Fruit fly (Drosophila melanogaster) whole organism, embryonic: Measurements from ENCODE around the gene Nup153.
A peak's percentile ranks its signal among the peaks of the same experiment; 100 is the strongest.

Experiments used
- ATbp ChIP-seq: fragments of 200-800 bp; sonication (Bioruptor generic); optimal IDR thresholded peaks from 2 replicates; lab custom pipeline; 2017; ENCODE audit warnings: missing biosample characterization, mild to moderate bottlenecking, missing genetic modification characterization, missing genetic modification reagents
- Atf-2 ChIP-seq: fragments of 200-800 bp; sonication (Bioruptor generic); optimal IDR thresholded peaks from 2 replicates; lab custom pipeline; 2016; ENCODE audit warnings: missing biosample characterization, missing genetic modification characterization
- Atf6 ChIP-seq: fragments of 200-800 bp; sonication (Bioruptor generic); IDR thresholded peaks from 2 replicates; pipeline ENCODE4 v1.3.6; 2022; ENCODE audit warnings: missing biosample characterization, missing genetic modification characterization
- C15 ChIP-seq: fragments of 200-800 bp; sonication (Bioruptor generic); IDR thresholded peaks from 3 replicates; pipeline ENCODE4 v1.3.6; 2022; ENCODE audit warnings: missing biosample characterization, missing genetic modification characterization
- CG10274 ChIP-seq: fragments of 200-800 bp; sonication (Bioruptor generic); optimal IDR thresholded peaks from 3 replicates; lab custom pipeline; 2017; ENCODE audit warnings: missing biosample characterization, mild to moderate bottlenecking, missing genetic modification characterization
- CG10462 ChIP-seq: fragments of 200-800 bp; sonication (Bioruptor generic); optimal IDR thresholded peaks from 2 replicates; lab custom pipeline; 2016; ENCODE audit warnings: missing biosample characterization, missing genetic modification characterization
- CG10959 ChIP-seq: fragments of 200-800 bp; sonication (Bioruptor generic); IDR thresholded peaks from 2 replicates; pipeline ENCODE4 v1.3.6; 2022; ENCODE audit warnings: missing biosample characterization, missing genetic modification characterization
- CG11456 ChIP-seq: fragments of 200-800 bp; sonication (Bioruptor generic); IDR thresholded peaks from 3 replicates; pipeline ENCODE4 v1.3.6; 2022; ENCODE audit warnings: missing biosample characterization, missing genetic modification characterization
- CG12071 ChIP-seq: fragments of 200-800 bp; sonication (Bioruptor generic); optimal IDR thresholded peaks from 3 replicates; lab custom pipeline; 2018; ENCODE audit warnings: missing biosample characterization, mild to moderate bottlenecking, missing genetic modification characterization
- CG15011 ChIP-seq: fragments of 200-800 bp; sonication (Bioruptor generic); optimal IDR thresholded peaks from 3 replicates; lab custom pipeline; 2018; ENCODE audit warnings: missing biosample characterization, mild to moderate bottlenecking, missing genetic modification characterization
- CG30020 ChIP-seq: fragments of 200-800 bp; optimal IDR thresholded peaks from 2 replicates; lab custom pipeline; 2019; ENCODE audit warnings: missing biosample characterization, mild to moderate bottlenecking, missing genetic modification characterization, moderate library complexity
- CG33213 ChIP-seq: fragments of 200-800 bp; sonication (Bioruptor generic); optimal IDR thresholded peaks from 3 replicates; lab custom pipeline; 2016; ENCODE audit warnings: missing biosample characterization, missing genetic modification characterization
- CG34422 ChIP-seq: fragments of 200-800 bp; sonication (Bioruptor generic); IDR thresholded peaks from 3 replicates; pipeline ENCODE4 v1.3.6; 2022; ENCODE audit warnings: missing biosample characterization, missing genetic modification characterization
- CG3726 ChIP-seq: fragments of 200-800 bp; sonication (Bioruptor generic); IDR thresholded peaks from 3 replicates; pipeline ENCODE4, ENCODE4 v1.3.6; 2022; ENCODE audit warnings: missing biosample characterization, missing genetic modification characterization
- CG4707 ChIP-seq: fragments of 200-800 bp; sonication (Bioruptor generic); optimal IDR thresholded peaks from 2 replicates; lab custom pipeline; 2018; ENCODE audit warnings: missing biosample characterization, mild to moderate bottlenecking, missing genetic modification characterization, moderate library complexity
- CG6765 ChIP-seq: fragments of 200-800 bp; sonication (Bioruptor generic); optimal IDR thresholded peaks from 3 replicates; lab custom pipeline; 2017; ENCODE audit warnings: missing biosample characterization, mild to moderate bottlenecking, missing genetic modification characterization
- CG9932 ChIP-seq: fragments of 200-800 bp; sonication (Bioruptor generic); IDR thresholded peaks from 2 replicates; pipeline ENCODE4 v1.3.6; 2022; ENCODE audit warnings: missing biosample characterization, missing genetic modification characterization
- Camta ChIP-seq: fragments of 200-800 bp; sonication (Bioruptor generic); optimal IDR thresholded peaks from 2 replicates; lab custom pipeline; 2016; ENCODE audit warnings: missing biosample characterization, missing genetic modification characterization
- Dad ChIP-seq: fragments of 200-800 bp; sonication (Bioruptor generic); optimal IDR thresholded peaks from 3 replicates; lab custom pipeline; 2016; ENCODE audit warnings: missing biosample characterization, missing genetic modification characterization
- Doc2 ChIP-seq: fragments of 200-800 bp; sonication (Bioruptor generic); IDR thresholded peaks from 2 replicates; pipeline ENCODE4 v1.3.6; 2022; ENCODE audit warnings: missing biosample characterization, missing genetic modification characterization
- E2f2 ChIP-seq: fragments of 200-800 bp; sonication (Bioruptor generic); IDR thresholded peaks from 2 replicates; pipeline ENCODE4 v1.3.6; 2022; ENCODE audit warnings: missing biosample characterization, missing genetic modification characterization
- Nf-YB ChIP-seq: fragments of 200-800 bp; sonication (Bioruptor generic); optimal IDR thresholded peaks from 3 replicates; lab custom pipeline; 2019; ENCODE audit warnings: missing biosample characterization, mild to moderate bottlenecking, missing genetic modification characterization, moderate library complexity
- Ssrp ChIP-seq: fragments of 200-800 bp; sonication (Bioruptor generic); optimal IDR thresholded peaks from 2 replicates; lab custom pipeline; 2018; ENCODE audit warnings: missing biosample characterization, mild to moderate bottlenecking, missing genetic modification characterization, moderate library complexity
- Stat92E ChIP-seq, 3 experiments: fragments of >200 bp in 2 of 3; fragments of 200-800 bp in 1 of 3; sonication (Bioruptor generic) in 1 of 3; optimal IDR thresholded peaks; 2 replicates each; lab custom pipeline; 2017 to 2019; ENCODE audit warnings: missing biosample characterization in 3 of 3, missing genetic modification characterization in 3 of 3, mild to moderate bottlenecking in 1 of 3, moderate library complexity in 1 of 3
- TFAM ChIP-seq: fragments of 200-800 bp; sonication (Bioruptor generic); optimal IDR thresholded peaks from 2 replicates; lab custom pipeline; 2017; ENCODE audit warnings: missing biosample characterization, missing genetic modification characterization, inconsistent platforms
- abd-A ChIP-seq: fragments of 200-800 bp; sonication (Bioruptor generic); optimal IDR thresholded peaks from 3 replicates; lab custom pipeline; 2019; ENCODE audit warnings: missing biosample characterization, mild to moderate bottlenecking, missing genetic modification characterization, moderate library complexity
- cas ChIP-seq: fragments of 200-800 bp; sonication (Bioruptor generic); IDR thresholded peaks from 2 replicates; pipeline ENCODE4 v1.3.6; 2022; ENCODE audit warnings: missing biosample characterization, missing genetic modification characterization
- cg ChIP-seq: fragments of 200-800 bp; sonication (Bioruptor generic); optimal IDR thresholded peaks from 3 replicates; lab custom pipeline; 2019; ENCODE audit warnings: missing biosample characterization, mild to moderate bottlenecking, missing genetic modification characterization, moderate library complexity
- chm ChIP-seq: fragments of 200-800 bp; sonication (Bioruptor generic); IDR thresholded peaks from 2 replicates; pipeline ENCODE4 v1.3.6; 2022; ENCODE audit warnings: missing biosample characterization, missing genetic modification characterization
- crp ChIP-seq, 2 experiments: fragments of 200-800 bp; sonication (Bioruptor generic); optimal IDR thresholded peaks; 2 replicates in 1 of 2; 3 replicates in 1 of 2; lab custom pipeline; 2017; ENCODE audit warnings: missing biosample characterization in 2 of 2, missing genetic modification characterization in 2 of 2, mild to moderate bottlenecking in 1 of 2, moderate library complexity in 1 of 2
- eyg ChIP-seq: fragments of 200-800 bp; sonication (Bioruptor generic); optimal IDR thresholded peaks from 3 replicates; lab custom pipeline; 2016; ENCODE audit warnings: missing biosample characterization, missing genetic modification characterization
- fd102C ChIP-seq: fragments of 200-800 bp; sonication (Bioruptor generic); optimal IDR thresholded peaks from 2 replicates; lab custom pipeline; 2018; ENCODE audit warnings: missing biosample characterization, mild to moderate bottlenecking, missing genetic modification characterization, moderate library complexity
- fu2 ChIP-seq: fragments of 200-800 bp; sonication (Bioruptor generic); optimal IDR thresholded peaks from 2 replicates; lab custom pipeline; 2016; ENCODE audit warnings: missing biosample characterization, missing genetic modification characterization
- grn ChIP-seq: fragments of 200-800 bp; sonication (Bioruptor generic); optimal IDR thresholded peaks from 3 replicates; lab custom pipeline; 2017; ENCODE audit warnings: missing biosample characterization, missing genetic modification characterization
- kni ChIP-seq: fragments of 200-800 bp; sonication (Bioruptor generic); optimal IDR thresholded peaks from 3 replicates; lab custom pipeline; 2017; ENCODE audit warnings: mild to moderate bottlenecking, missing biosample characterization, missing genetic modification reagents, missing genetic modification characterization
- lab ChIP-seq: fragments of 200-800 bp; sonication (Bioruptor generic); optimal IDR thresholded peaks from 3 replicates; lab custom pipeline; 2017; ENCODE audit warnings: missing biosample characterization, missing genetic modification characterization, mild to moderate bottlenecking, moderate library complexity, missing genetic modification reagents
- lov ChIP-seq, 2 experiments: fragments of 200-800 bp in 1 of 2; fragments of >200 bp in 1 of 2; sonication (Bioruptor generic) in 1 of 2; IDR thresholded peaks in 1 of 2; optimal IDR thresholded peaks in 1 of 2; 2 replicates in 1 of 2; 3 replicates in 1 of 2; pipeline versions ENCODE4 v1.3.6 to Lab custom; 2017 to 2022; ENCODE audit warnings: missing biosample characterization in 1 of 2, missing genetic modification characterization in 1 of 2
- luna ChIP-seq: fragments of 200-800 bp; sonication (Bioruptor generic); optimal IDR thresholded peaks from 2 replicates; lab custom pipeline; 2016; ENCODE audit warnings: missing biosample characterization, missing genetic modification characterization
- pan ChIP-seq, 4 experiments: fragments of >200 bp in 3 of 4; fragments of 200-800 bp in 1 of 4; sonication (Bioruptor generic) in 1 of 4; optimal IDR thresholded peaks in 3 of 4; IDR thresholded peaks in 1 of 4; 2 replicates each; pipeline versions ENCODE4 v1.3.6 to Lab custom; 2017 to 2022; ENCODE audit warnings: missing biosample characterization in 2 of 4, missing genetic modification characterization in 2 of 4, mixed read lengths in 1 of 4
- pzg ChIP-seq: fragments of 200-800 bp; sonication (Bioruptor generic); optimal IDR thresholded peaks from 3 replicates; lab custom pipeline; 2018; ENCODE audit warnings: missing biosample characterization, mild to moderate bottlenecking, missing genetic modification characterization, moderate library complexity
- sim ChIP-seq: fragments of 200-800 bp; sonication (Bioruptor generic); IDR thresholded peaks from 2 replicates; pipeline ENCODE4 v1.3.6; 2022; ENCODE audit warnings: missing biosample characterization, missing genetic modification characterization
- sob ChIP-seq: fragments of 200-800 bp; sonication (Bioruptor generic); IDR thresholded peaks from 2 replicates; pipeline ENCODE4 v1.3.6; 2022; ENCODE audit warnings: missing biosample characterization, missing genetic modification characterization
- sr ChIP-seq: fragments of 200-800 bp; sonication (Bioruptor generic); IDR thresholded peaks from 3 replicates; pipeline ENCODE4 v1.3.6; 2022; ENCODE audit warnings: missing biosample characterization, missing genetic modification characterization
- tap ChIP-seq: fragments of 200-800 bp; optimal IDR thresholded peaks from 3 replicates; lab custom pipeline; 2019; ENCODE audit warnings: missing biosample characterization, mild to moderate bottlenecking, missing genetic modification characterization, moderate library complexity
- tgo ChIP-seq: fragments of 200-800 bp; sonication (Bioruptor generic); IDR thresholded peaks from 3 replicates; pipeline ENCODE4 v1.3.6; 2022; ENCODE audit warnings: missing biosample characterization, missing genetic modification characterization
- tin ChIP-seq: fragments of 200-800 bp; sonication (Bioruptor generic); optimal IDR thresholded peaks from 3 replicates; lab custom pipeline; 2016; ENCODE audit warnings: missing biosample characterization, missing genetic modification characterization
- unc-4 ChIP-seq: fragments of 200-800 bp; sonication (Bioruptor generic); IDR thresholded peaks from 2 replicates; pipeline ENCODE4 v1.3.6; 2022; ENCODE audit warnings: missing biosample characterization, missing genetic modification characterization; ENCODE audit not compliant: partially characterized antibody

Gene Nup153

DNA sequence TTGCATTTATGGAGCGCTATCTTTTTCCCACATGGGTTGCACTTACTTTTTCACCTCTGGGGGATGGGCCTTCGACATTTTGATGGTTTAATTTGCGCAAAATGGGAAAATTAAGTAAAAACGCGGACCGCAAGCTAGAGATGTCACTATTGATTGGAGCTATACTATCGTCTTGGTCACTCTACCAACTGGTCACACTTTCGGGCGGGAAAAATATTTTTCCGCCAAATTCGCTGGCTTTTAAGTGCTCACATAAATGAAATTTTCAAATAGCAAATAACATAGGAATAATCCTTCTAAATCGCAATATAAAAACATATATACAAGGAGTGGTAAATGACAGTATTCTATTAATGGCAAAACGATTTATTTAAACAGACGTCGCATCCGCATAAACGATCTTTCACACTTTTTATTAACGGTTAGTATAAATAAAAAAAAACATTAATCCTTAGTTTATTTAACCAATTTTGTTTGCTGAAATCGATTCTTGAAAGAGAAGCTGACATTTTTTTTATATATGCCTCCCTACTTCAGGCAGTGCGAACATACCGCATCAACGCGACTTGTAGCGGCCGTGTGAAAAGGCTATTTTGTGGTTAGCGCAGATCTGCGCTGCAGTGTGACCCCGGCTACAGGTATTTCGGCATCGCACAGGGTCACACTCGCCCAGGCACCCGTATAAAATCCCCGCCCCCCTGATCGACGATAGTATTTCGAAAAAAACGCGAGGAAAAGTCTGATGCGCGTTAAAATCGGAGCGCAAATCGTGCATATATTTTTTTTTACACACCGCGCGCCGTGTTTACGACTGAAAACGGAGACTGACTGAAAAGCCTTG lies 41.4 kb downstream of the Nup153 start, which contains the start of the genes SNRPG and mthl1 (continued):
- TF ChIP-seq CG6765 (GFP tag; lab: Kevin White, UChicago) (no peak), CG9932 (GFP tag; lab: Robert Waterston, UW) (peak; percentile 95), cas (peak; percentile 63; the same call in 1 of the 2 replicates), sim (peak; percentile 60; the same call in 1 of the 2 replicates), Atf-2 (GFP tag; lab: Kevin White, UChicago) (peak; percentile 77), ATbp (GFP tag; lab: Kevin White, UChicago) (no peak), sr (GFP tag; lab: Robert Waterston, UW) (peak; percentile 71; the same call in 1 of the 3 replicates), sob (GFP tag; lab: Robert Waterston, UW) (peak; percentile 89), abd-A (no peak), tap (tag; lab: Kevin White, UChicago) (no peak), CG12071 (GFP tag; lab: Kevin White, UChicago) (peak; percentile 23), Atf6 (peak; percentile 84), lab (GFP tag; lab: Kevin White, UChicago) (peak; percentile 81), Ssrp (peak; percentile 79), TFAM (GFP tag; lab: Kevin White, UChicago) (no peak), unc-4 (GFP tag; lab: Robert Waterston, UW) (peak; percentile 64), Dad (GFP tag; lab: Kevin White, UChicago) (peak; percentile 70), tgo (GFP tag; lab: Robert Waterston, UW) (peak; percentile 92), CG30020 (peak; percentile 94), Stat92E (GFP tag; optimal IDR thresholded peaks at IDR 0.05; lab: Kevin White, UChicago) (no peak), CG10274 (peak; percentile 24), CG10959 (GFP tag; lab: Robert Waterston, UW) (peak; percentile 77), chm (GFP tag; lab: Robert Waterston, UW) (peak; percentile 69), C15 (peak; percentile 77), Doc2 (GFP tag; lab: Robert Waterston, UW) (peak; percentile 53; the same call in 1 of the 2 replicates), cg (GFP tag; lab: Kevin White, UChicago) (no peak), Nf-YB (GFP tag; lab: Kevin White, UChicago) (no peak), CG34422 (GFP tag; lab: Robert Waterston, UW) (peak; percentile 96), pan (optimal IDR thresholded peaks at IDR 0.05; lab: Kevin White, UChicago) (no peak), pan (GFP tag; optimal IDR thresholded peaks at IDR 0.05 in 1 of 2, IDR thresholded peaks at IDR 0.05 in 1 of 2) (peak in 1 of 2 experiments; percentile 95), eyg (GFP tag; lab: Kevin White, UChicago) (peak; percentile 43), pzg (peak; percentile 85), fu2 (peak; percentile 75), tin (GFP tag; lab: Kevin White, UChicago) (peak; percentile 84), luna (GFP tag; lab: Kevin White, UChicago) (no peak), crp (GFP tag; optimal IDR thresholded peaks at IDR 0.05; lab: Kevin White, UChicago) (peak in 1 of 2 experiments; percentile 30), lov (optimal IDR thresholded peaks at IDR 0.05; lab: Kevin White, UChicago) (no peak), lov (GFP tag; IDR thresholded peaks at IDR 0.05; lab: Robert Waterston, UW) (peak; percentile 74; the same call in 1 of the 3 replicates), E2f2 (peak; percentile 69), grn (GFP tag; lab: Kevin White, UChicago) (peak; percentile 12), fd102C (GFP tag; lab: Kevin White, UChicago) (peak; percentile 7), CG4707 (no peak), CG33213 (peak; percentile 54), kni (GFP tag; lab: Kevin White, UChicago) (no peak), CG10462 (GFP tag; lab: Kevin White, UChicago) (peak; percentile 38), Camta (GFP tag; lab: Kevin White, UChicago) (no peak), CG15011 (GFP tag; lab: Kevin White, UChicago) (no peak), CG3726 (GFP tag; lab: Robert Waterston, UW) (peak; percentile 91), CG11456 (peak; percentile 94)
